Fruit fly (Drosophila melanogaster): ENCODE results near the gene Meics.
A peak's percentile ranks its signal among the peaks of the same experiment; 100 is the strongest.

Gene Meics

dm6 chr3L:14004963-14005458 lies 40.5 kb upstream of the Meics start (continued):
- TF ChIP-seq CG6276 (GFP tag; optimal IDR thresholded peaks at IDR 0.05), result peak; percentile 98
- peak; percentile 98 for TF ChIP-seq achi (GFP tag; optimal IDR thresholded peaks at IDR 0.05)
- peak; percentile 99 for TF ChIP-seq pdm3 (GFP tag; optimal IDR thresholded peaks at IDR 0.05)
- TF ChIP-seq Eip78C (GFP tag), result peak; percentile 100
- peak; percentile 96 for TF ChIP-seq Sox102F (GFP tag; optimal IDR thresholded peaks at IDR 0.05)
- peak; percentile 99 for TF ChIP-seq CG15336 (GFP tag; IDR thresholded peaks at IDR 0.05)
- TF ChIP-seq Eip75B (GFP tag; optimal IDR thresholded peaks at IDR 0.05), result peak; percentile 99
- peak; percentile 97 for TF ChIP-seq Ets21C (GFP tag; optimal IDR thresholded peaks at IDR 0.05)
- peak; percentile 99 for TF ChIP-seq CG8119 (GFP tag; IDR thresholded peaks at IDR 0.05)
- TF ChIP-seq CG6854 (GFP tag; optimal IDR thresholded peaks at IDR 0.05), result peak; percentile 92
- TF ChIP-seq Hr4 (GFP tag; optimal IDR thresholded peaks at IDR 0.05), result peak; percentile 99
- peak; percentile 99 for TF ChIP-seq acj6 (GFP tag; optimal IDR thresholded peaks at IDR 0.05)
- TF ChIP-seq spab (GFP tag; optimal IDR thresholded peaks at IDR 0.05), result peak; percentile 96
- peak; percentile 99 for TF ChIP-seq esn (GFP tag; optimal IDR thresholded peaks at IDR 0.05)
- peak; percentile 99 for TF ChIP-seq Lpt (GFP tag; optimal IDR thresholded peaks at IDR 0.05)
- TF ChIP-seq Hr39 (GFP tag; optimal IDR thresholded peaks at IDR 0.05), result peak; percentile 99
- TF ChIP-seq topi (GFP tag; optimal IDR thresholded peaks at IDR 0.05), result peak; percentile 98
- peak; percentile 98 for TF ChIP-seq Met (GFP tag; optimal IDR thresholded peaks at IDR 0.05)
- TF ChIP-seq CG8632 (GFP tag; optimal IDR thresholded peaks at IDR 0.05), result peak; percentile 97
- peak; percentile 98 for TF ChIP-seq lz (GFP tag; optimal IDR thresholded peaks at IDR 0.05)
- peak; percentile 100 for TF ChIP-seq CG32006 (GFP tag; optimal IDR thresholded peaks at IDR 0.05)
- TF ChIP-seq CG4318 (GFP tag; optimal IDR thresholded peaks at IDR 0.05), result peak; percentile 98
- TF ChIP-seq CG31627 (GFP tag; optimal IDR thresholded peaks at IDR 0.05), result peak; percentile 99
- TF ChIP-seq net (GFP tag; optimal IDR thresholded peaks at IDR 0.05), result peak; percentile 99
- TF ChIP-seq salr (GFP tag; optimal IDR thresholded peaks at IDR 0.05), result peak; percentile 96 to 99
- TF ChIP-seq fd59A (GFP tag; optimal IDR thresholded peaks at IDR 0.05), result peak; percentile 97
- TF ChIP-seq Hr38 (GFP tag; optimal IDR thresholded peaks at IDR 0.05), result peak; percentile 98
- TF ChIP-seq OdsH (GFP tag; optimal IDR thresholded peaks at IDR 0.05), result peak; percentile 99
- peak; percentile 98 for TF ChIP-seq CG11294 (GFP tag; IDR thresholded peaks at IDR 0.05)

- TF ChIP-seq CG34406 (GFP tag; optimal IDR thresholded peaks at IDR 0.05), result no peak
- peak; percentile 74 for TF ChIP-seq Eip78C (GFP tag)
- peak; percentile 95 for TF ChIP-seq CG6163 (GFP tag; IDR thresholded peaks at IDR 0.05)
- TF ChIP-seq fd85E (GFP tag; optimal IDR thresholded peaks at IDR 0.05), result peak; percentile 4
- TF ChIP-seq svp (GFP tag), result no peak
- peak; percentile 13 for TF ChIP-seq dsx (GFP tag; optimal IDR thresholded peaks at IDR 0.05; ENCODE audit: poor library complexity, severe bottlenecking)
- TF ChIP-seq CG6808 (GFP tag; optimal IDR thresholded peaks at IDR 0.05), result no peak
- TF ChIP-seq Sox14 (GFP tag; optimal IDR thresholded peaks at IDR 0.05), result peak; percentile 35
- peak; percentile 96 for TF ChIP-seq Blimp-1 (GFP tag; optimal IDR thresholded peaks at IDR 0.05)
- TF ChIP-seq topi (GFP tag; optimal IDR thresholded peaks at IDR 0.05), result peak; percentile 5
- TF ChIP-seq vri (GFP tag; optimal IDR thresholded peaks at IDR 0.05), result peak; percentile 26
- TF ChIP-seq CG1621 (tag; optimal IDR thresholded peaks at IDR 0.05), result peak; percentile 66
- TF ChIP-seq esn (GFP tag; optimal IDR thresholded peaks at IDR 0.05), result peak; percentile 46
- no peak for TF ChIP-seq CG16779 (tag; optimal IDR thresholded peaks at IDR 0.05)
- TF ChIP-seq ss (GFP tag; optimal IDR thresholded peaks at IDR 0.05), result peak in 1 of 2 experiments; percentile 25
- TF ChIP-seq CG9139 (GFP tag; optimal IDR thresholded peaks at IDR 0.05), result peak; percentile 26
- peak; percentile 24 for TF ChIP-seq fkh (GFP tag; optimal IDR thresholded peaks at IDR 0.05)
- peak; percentile 13 for TF ChIP-seq Lpt (GFP tag; optimal IDR thresholded peaks at IDR 0.05)
- peak; percentile 21 for TF ChIP-seq dac (GFP tag; optimal IDR thresholded peaks at IDR 0.05)
- peak; percentile 16 for TF ChIP-seq CG8632 (GFP tag; optimal IDR thresholded peaks at IDR 0.05)
- TF ChIP-seq CG8119 (GFP tag; IDR thresholded peaks at IDR 0.05), result no peak
- no peak for TF ChIP-seq CG3919 (GFP tag; optimal IDR thresholded peaks at IDR 0.05)
- no peak for TF ChIP-seq CG31627 (GFP tag; optimal IDR thresholded peaks at IDR 0.05)
- TF ChIP-seq salr (GFP tag; optimal IDR thresholded peaks at IDR 0.05), result peak in 1 of 2 experiments; percentile 33
- TF ChIP-seq net (GFP tag; optimal IDR thresholded peaks at IDR 0.05), result peak; percentile 21
- peak; percentile 5 for TF ChIP-seq Met (GFP tag; optimal IDR thresholded peaks at IDR 0.05)
- peak; percentile 7 for TF ChIP-seq pdm3 (GFP tag; optimal IDR thresholded peaks at IDR 0.05)
- TF ChIP-seq CG10631 (GFP tag; optimal IDR thresholded peaks at IDR 0.05), result peak; percentile 1
- no peak for TF ChIP-seq achi (GFP tag; optimal IDR thresholded peaks at IDR 0.05)
- TF ChIP-seq eg (GFP tag; IDR thresholded peaks at IDR 0.05), result peak; percentile 34
Observed at dm6 chr3L:14004041-14004407, 39.5 kb upstream of the Meics start.
